Worm (Caenorhabditis elegans): Measurements from ENCODE around the gene oac-53.

ce11 chrV:16672198-16672597 is 44.4 kb upstream of the oac-53 start, which contains the start of gene F14F8.8:
- TF ChIP-seq B0336.3 (GFP tag; IDR thresholded peaks at IDR 0.05) (no peak), dpff-1 (tag; optimal IDR thresholded peaks at IDR 0.05) (no peak), ztf-28 (GFP tag; IDR thresholded peaks at IDR 0.05) (no peak), aptf-3 (GFP tag; IDR thresholded peaks at IDR 0.05) (no peak), aptf-2 (GFP tag; conservative IDR thresholded peaks at IDR 0.05) (no peak), snpc-4 (GFP tag; optimal IDR thresholded peaks at IDR 0.05) (no peak), snpc-4 (tag; optimal IDR thresholded peaks at IDR 0.05) (no peak), lin-26 (GFP tag; IDR thresholded peaks at IDR 0.05) (no peak), ceh-91 (GFP tag; IDR thresholded peaks at IDR 0.05) (no peak), hsf-1 (GFP tag; IDR thresholded peaks at IDR 0.05) (no peak), pha-4 (tag; optimal IDR thresholded peaks at IDR 0.05) (no peak), ceh-27 (GFP tag; optimal IDR thresholded peaks at IDR 0.05) (no peak), cebp-1 (GFP tag; IDR thresholded peaks at IDR 0.05) (no peak), cebp-1 (tag; optimal IDR thresholded peaks at IDR 0.05) (no peak)

All from whole organism, young adult.